Fruit fly (Drosophila melanogaster) whole organism, prepupa: Measurements from ENCODE around the gene CG42305.

Source experiments
- CG11762 ChIP-seq: fragments of 200-800 bp; sonication (Bioruptor generic); optimal IDR thresholded peaks from 3 replicates; lab custom pipeline; 2016; ENCODE audit warnings: missing biosample characterization, missing genetic modification characterization; ENCODE audit not compliant: insufficient read depth
- CG11902 ChIP-seq: fragments of 200-800 bp; sonication (Bioruptor generic); optimal IDR thresholded peaks from 3 replicates; lab custom pipeline; 2016; ENCODE audit warnings: missing biosample characterization, missing genetic modification characterization
- CG32006 ChIP-seq: fragments of 200-800 bp; sonication (Bioruptor generic); optimal IDR thresholded peaks from 3 replicates; lab custom pipeline; 2017; ENCODE audit warnings: missing biosample characterization, mild to moderate bottlenecking, missing genetic modification characterization
- CG34406 ChIP-seq: fragments of 200-800 bp; sonication (Bioruptor generic); optimal IDR thresholded peaks from 3 replicates; lab custom pipeline; 2016; ENCODE audit warnings: missing biosample characterization, missing genetic modification characterization
- CG4318 ChIP-seq: fragments of 200-800 bp; sonication (Bioruptor generic); optimal IDR thresholded peaks from 3 replicates; lab custom pipeline; 2017; ENCODE audit warnings: missing biosample characterization, mild to moderate bottlenecking, missing genetic modification characterization
- CG6276 ChIP-seq: fragments of 200-800 bp; sonication (Bioruptor generic); optimal IDR thresholded peaks from 2 replicates; lab custom pipeline; 2017; ENCODE audit warnings: missing biosample characterization, mild to moderate bottlenecking, missing genetic modification characterization
- CG6792 ChIP-seq: fragments of 200-800 bp; sonication (Bioruptor generic); optimal IDR thresholded peaks from 3 replicates; lab custom pipeline; 2016; ENCODE audit warnings: missing biosample characterization, missing genetic modification characterization
- CG7368 ChIP-seq: fragments of 200-800 bp; sonication (Bioruptor generic); optimal IDR thresholded peaks from 3 replicates; lab custom pipeline; 2016; ENCODE audit warnings: missing biosample characterization, missing genetic modification characterization
- CG8119 ChIP-seq: fragments of 200-800 bp; sonication (Bioruptor generic); IDR thresholded peaks from 3 replicates; pipeline ENCODE4 v1.3.6; 2022; ENCODE audit warnings: missing biosample characterization, missing genetic modification characterization
- CG8319 ChIP-seq: fragments of 200-800 bp; sonication (Bioruptor generic); optimal IDR thresholded peaks from 3 replicates; lab custom pipeline; 2016; ENCODE audit warnings: missing biosample characterization, missing genetic modification characterization
- CG8632 ChIP-seq: fragments of 200-800 bp; sonication (Bioruptor generic); optimal IDR thresholded peaks from 3 replicates; lab custom pipeline; 2016; ENCODE audit warnings: missing biosample characterization, missing genetic modification characterization
- Eip78C ChIP-seq: fragments of 200-800 bp; sonication (Bioruptor generic); peaks from one replicate; lab custom pipeline; 2016; ENCODE audit warnings: missing biosample characterization, missing genetic modification characterization
- Ets21C ChIP-seq: fragments of 200-800 bp; sonication (Bioruptor generic); optimal IDR thresholded peaks from 3 replicates; lab custom pipeline; 2016; ENCODE audit warnings: missing biosample characterization, missing genetic modification characterization
- Hr38 ChIP-seq: sonication (Bioruptor generic); optimal IDR thresholded peaks from 2 replicates; lab custom pipeline; 2016; ENCODE audit warnings: missing biosample characterization, missing genetic modification characterization
- Lpt ChIP-seq: fragments of 200-800 bp; sonication (Bioruptor generic); optimal IDR thresholded peaks from 3 replicates; lab custom pipeline; 2016; ENCODE audit warnings: missing biosample characterization, missing genetic modification characterization
- Met ChIP-seq: fragments of 200-800 bp; sonication (Bioruptor generic); optimal IDR thresholded peaks from 3 replicates; lab custom pipeline; 2016; ENCODE audit warnings: missing biosample characterization, missing genetic modification characterization
- acj6 ChIP-seq: fragments of 200-800 bp; sonication (Bioruptor generic); optimal IDR thresholded peaks from 3 replicates; lab custom pipeline; 2016; ENCODE audit warnings: missing biosample characterization, missing genetic modification characterization
- dac ChIP-seq: fragments of 200-800 bp; sonication (Bioruptor generic); optimal IDR thresholded peaks from 2 replicates; lab custom pipeline; 2017; ENCODE audit warnings: missing biosample characterization, mild to moderate bottlenecking, missing genetic modification characterization
- esn ChIP-seq: fragments of 200-800 bp; sonication (Bioruptor generic); optimal IDR thresholded peaks from 2 replicates; lab custom pipeline; 2016; ENCODE audit warnings: missing biosample characterization, mild to moderate bottlenecking, missing genetic modification characterization, moderate library complexity
- fd85E ChIP-seq: fragments of 200-800 bp; sonication (Bioruptor generic); optimal IDR thresholded peaks from 3 replicates; lab custom pipeline; 2016; ENCODE audit warnings: missing biosample characterization, missing genetic modification characterization
- fkh ChIP-seq: fragments of 200-800 bp; sonication (Bioruptor generic); optimal IDR thresholded peaks from 3 replicates; lab custom pipeline; 2017; ENCODE audit warnings: missing biosample characterization, mild to moderate bottlenecking, missing genetic modification characterization, moderate library complexity
- spab ChIP-seq: fragments of 200-800 bp; sonication (Bioruptor generic); optimal IDR thresholded peaks from 2 replicates; lab custom pipeline; 2017; ENCODE audit warnings: missing biosample characterization, mild to moderate bottlenecking, missing genetic modification characterization, missing genetic modification reagents
- topi ChIP-seq: fragments of 200-800 bp; sonication (Bioruptor generic); optimal IDR thresholded peaks from 3 replicates; lab custom pipeline; 2016; ENCODE audit warnings: missing biosample characterization, missing genetic modification characterization
- vri ChIP-seq: fragments of 200-800 bp; sonication (Bioruptor generic); optimal IDR thresholded peaks from 3 replicates; lab custom pipeline; 2016; ENCODE audit warnings: missing biosample characterization, mild to moderate bottlenecking, missing genetic modification characterization

Gene CG42305

DNA sequence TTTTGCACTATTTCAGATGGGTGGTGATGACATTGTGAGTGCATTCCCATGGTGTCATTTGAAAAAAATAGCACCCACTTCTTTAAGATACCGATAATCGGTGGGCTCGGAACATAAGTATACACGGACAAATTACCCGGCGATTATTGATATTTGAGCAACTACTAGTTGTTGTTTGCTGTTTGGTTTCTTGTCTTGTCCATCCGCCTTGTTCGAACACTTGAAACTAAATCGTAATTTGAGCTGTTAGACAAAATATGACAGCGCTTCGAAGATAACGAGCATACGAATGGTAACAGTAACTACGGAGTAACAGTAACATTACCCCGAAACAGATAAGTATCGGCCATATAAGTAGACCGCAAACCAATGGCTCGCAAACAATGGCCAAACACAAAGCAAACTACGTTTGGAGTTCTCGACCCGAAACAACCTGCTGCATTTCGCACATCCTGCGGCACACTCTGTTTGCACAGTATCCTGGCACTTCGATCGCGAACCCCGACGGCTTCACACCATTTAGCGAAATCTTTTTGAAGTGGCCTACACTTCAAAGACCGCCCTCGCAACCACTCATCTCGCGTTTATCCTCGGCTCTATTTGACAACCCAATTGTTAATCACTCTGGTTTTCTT is 31.4 kb upstream of the CG42305 start:
- no peak for TF ChIP-seq dac (GFP tag; lab: Kevin White, UChicago)
- TF ChIP-seq Met (GFP tag; lab: Kevin White, UChicago) = no peak
- no peak for TF ChIP-seq CG32006 (GFP tag; lab: Kevin White, UChicago)
- no peak for TF ChIP-seq CG6792 (GFP tag; lab: Kevin White, UChicago)
- TF ChIP-seq Hr38 = no peak
- TF ChIP-seq CG6276 (GFP tag; lab: Kevin White, UChicago) = no peak
- TF ChIP-seq Ets21C (GFP tag; lab: Kevin White, UChicago) = no peak
- no peak for TF ChIP-seq CG34406 (GFP tag; lab: Kevin White, UChicago)
- TF ChIP-seq spab (GFP tag; lab: Kevin White, UChicago) = no peak
- TF ChIP-seq CG8119 (GFP tag; lab: Robert Waterston, UW) = no peak

DNA sequence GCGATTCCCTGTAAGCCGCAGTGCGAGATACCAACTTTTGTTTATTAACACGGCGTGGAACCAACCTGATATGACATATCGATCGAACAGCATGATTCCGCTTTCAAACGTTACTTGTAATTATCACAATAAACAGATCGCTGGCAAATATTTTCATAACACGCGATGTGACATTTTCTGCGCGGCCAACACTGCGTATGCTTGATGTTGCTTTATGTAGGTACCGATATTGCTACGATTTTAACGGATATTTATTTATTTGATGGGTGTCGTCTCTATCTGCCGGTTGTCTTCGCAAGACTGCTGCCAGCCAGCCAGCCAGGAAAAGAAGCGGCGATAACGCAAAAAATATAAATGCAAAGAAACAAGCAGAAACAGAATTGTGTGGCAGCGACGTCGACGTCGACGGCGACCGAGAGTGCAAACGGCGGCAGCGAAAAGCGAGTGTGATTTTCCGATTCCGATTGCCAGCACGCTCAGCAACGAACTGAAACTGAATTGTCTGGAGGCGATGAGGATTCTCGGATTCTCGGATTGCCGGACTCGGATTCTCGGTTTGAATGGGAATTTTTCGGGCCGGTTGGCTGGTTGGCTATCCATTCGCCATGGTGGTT is 30.1 kb upstream of the CG42305 start:
- TF ChIP-seq esn (GFP tag; lab: Kevin White, UChicago) (no peak), CG4318 (GFP tag; lab: Kevin White, UChicago) (no peak)

DNA sequence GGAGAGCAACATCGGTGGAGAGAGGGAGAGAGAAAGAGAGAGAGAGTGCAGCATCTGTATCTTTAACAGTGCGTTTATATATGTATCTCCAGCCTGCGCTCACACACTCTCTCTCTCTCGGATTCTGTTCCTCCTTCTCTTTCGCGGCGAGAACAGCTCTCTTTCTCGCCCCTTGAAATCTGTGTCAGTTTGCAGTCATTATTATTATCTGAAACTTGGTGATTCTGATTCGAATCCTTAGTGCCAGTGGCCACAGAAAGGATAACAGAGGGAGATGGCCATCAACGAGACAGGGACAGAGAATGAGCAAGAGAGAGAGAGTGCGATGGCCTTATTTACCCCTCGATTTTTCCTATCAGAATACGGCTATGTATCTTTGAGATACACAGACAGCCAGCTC is 29.5 kb upstream of the CG42305 start:
- TF ChIP-seq Lpt (GFP tag; lab: Kevin White, UChicago) (no peak), fkh (GFP tag; lab: Kevin White, UChicago) (peak; percentile 11)

DNA sequence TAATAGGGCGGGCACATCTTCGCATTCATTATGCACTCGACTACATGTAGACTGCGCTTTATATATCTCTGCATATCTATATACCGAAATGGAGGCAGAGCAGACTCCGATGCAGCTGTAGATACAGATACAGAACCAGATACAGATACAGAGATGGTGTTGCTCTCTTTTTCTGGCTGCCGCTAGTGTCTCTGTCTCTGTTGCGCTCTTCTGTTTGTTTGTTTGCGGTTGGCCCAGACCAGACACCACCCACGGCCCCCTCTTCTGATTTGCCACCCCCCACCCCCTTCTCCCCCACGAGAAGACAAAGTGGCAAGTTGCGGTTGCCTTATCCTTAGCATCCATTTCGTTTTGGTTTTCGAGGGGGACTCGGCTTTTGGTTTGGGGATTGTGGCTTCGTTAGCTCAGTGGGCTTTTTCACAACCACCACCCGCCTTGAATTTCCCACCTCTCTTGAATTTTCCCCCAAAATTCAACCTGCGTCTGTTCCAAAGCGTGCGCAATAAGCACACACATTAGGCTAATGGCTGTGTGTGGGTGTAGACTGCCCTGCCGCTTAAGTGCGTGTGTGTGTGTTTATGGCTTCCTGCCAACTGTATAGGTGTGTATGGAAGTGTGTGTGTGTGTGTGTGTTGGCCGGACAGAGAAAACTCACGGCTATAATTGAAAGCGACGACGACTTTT is 28.9 kb upstream of the CG42305 start:
- TF ChIP-seq CG8319 (GFP tag; lab: Kevin White, UChicago) (no peak), topi (no peak), CG7368 (peak; percentile 17), vri (no peak)

DNA sequence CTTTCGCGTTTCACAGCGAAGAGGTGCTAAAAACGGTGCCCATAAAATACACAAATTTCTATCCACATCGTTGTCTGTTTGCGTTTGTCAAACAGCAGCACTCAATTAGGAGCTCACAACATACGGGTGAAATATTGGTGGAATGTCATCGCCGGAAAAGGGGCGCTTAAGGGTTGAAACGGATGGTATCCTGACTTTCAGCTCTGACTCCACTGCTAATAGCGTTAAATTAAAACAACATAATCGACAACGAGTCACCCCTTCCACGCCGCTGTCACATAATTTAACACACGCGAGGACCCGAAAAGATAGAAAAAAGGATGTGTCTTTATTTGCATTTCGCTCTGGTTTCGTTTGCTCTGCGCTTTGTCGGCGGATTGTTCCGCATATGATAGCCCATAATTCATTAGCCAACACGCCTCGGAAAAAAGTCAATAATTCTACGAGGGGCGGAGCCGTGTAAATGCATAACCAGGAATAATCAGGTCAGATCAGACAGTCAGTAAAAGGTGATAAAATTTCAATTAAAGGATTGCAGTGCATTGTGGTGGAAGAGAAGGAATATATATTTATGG is 27.3 kb upstream of the CG42305 start:
- TF ChIP-seq fd85E (GFP tag; lab: Kevin White, UChicago) (no peak), CG8119 (GFP tag; lab: Robert Waterston, UW) (no peak), dac (GFP tag; lab: Kevin White, UChicago) (no peak), Eip78C (GFP tag; lab: Kevin White, UChicago) (no peak), fkh (GFP tag; lab: Kevin White, UChicago) (peak; percentile 34)

DNA sequence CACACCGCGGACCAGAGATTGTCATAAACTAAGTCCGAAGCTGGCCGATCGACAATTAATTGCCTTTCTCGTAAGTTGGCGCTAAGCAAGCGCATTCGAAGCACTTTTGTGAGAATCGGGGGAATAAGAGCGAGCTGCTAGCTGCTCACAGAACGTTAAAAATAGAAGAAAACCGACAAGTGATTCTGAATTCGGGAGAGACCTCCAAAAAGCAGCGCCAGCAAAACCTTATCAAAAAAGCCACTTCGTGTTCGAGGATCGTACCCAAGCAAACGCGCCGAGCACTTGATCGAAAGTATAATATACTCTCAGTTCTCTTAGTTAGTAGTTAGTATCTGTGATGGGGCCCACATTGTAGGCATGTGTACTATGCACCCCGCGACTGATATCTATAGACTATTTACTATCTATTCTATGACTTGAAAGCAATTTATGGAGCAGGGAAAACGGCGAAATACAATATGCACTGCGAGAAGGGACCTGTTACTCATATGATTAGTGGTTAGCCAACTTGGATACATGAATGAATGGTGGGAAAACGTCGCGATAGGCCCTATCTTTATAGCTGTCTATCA is 24.9 kb upstream of the CG42305 start:
- TF ChIP-seq CG8632 (no peak), CG11902 (GFP tag; lab: Kevin White, UChicago) (no peak)

DNA sequence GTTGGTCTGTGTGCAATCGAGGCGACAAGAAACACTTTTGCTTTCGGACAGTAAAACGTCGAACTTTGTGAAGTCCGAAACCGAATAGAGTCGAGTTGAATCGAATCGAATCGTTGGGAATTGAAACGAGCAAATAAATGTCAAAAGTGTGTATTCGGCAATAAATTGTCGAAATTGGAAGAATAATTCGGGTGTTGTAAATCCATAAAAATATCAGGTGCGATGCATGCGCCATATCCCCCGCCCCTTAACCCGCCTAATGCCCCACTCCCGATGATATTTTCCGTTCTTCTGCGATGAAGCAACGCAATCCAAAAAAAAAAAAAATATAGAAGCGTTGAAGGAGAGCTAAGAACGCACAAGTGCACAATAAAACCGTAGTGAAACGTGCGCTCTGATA is 23.5 kb upstream of the CG42305 start:
- peak; percentile 58 for TF ChIP-seq vri
- TF ChIP-seq acj6 = no peak
- no peak for TF ChIP-seq CG11762 (GFP tag; lab: Kevin White, UChicago)
